Fruit fly (Drosophila melanogaster) Kc167 (cell line): ENCODE data around the gene EMC2B.

ENCODE experiments used
- Myc ChIP-seq: fragments of >200 bp; optimal IDR thresholded peaks from 2 replicates; lab custom pipeline; 2017; ENCODE audit warnings: missing external identifiers
- Sin3A ChIP-seq: fragments of >200 bp; optimal IDR thresholded peaks from 2 replicates; lab custom pipeline; 2018; ENCODE audit warnings: missing external identifiers
- h ChIP-seq: fragments of >200 bp; optimal IDR thresholded peaks from 3 replicates; lab custom pipeline; 2018; ENCODE audit warnings: missing external identifiers
- insv ChIP-seq: fragments of >200 bp; optimal IDR thresholded peaks from 3 replicates; lab custom pipeline; 2018; ENCODE audit warnings: missing external identifiers
- psq ChIP-seq: fragments of >200 bp; optimal IDR thresholded peaks from 2 replicates; lab custom pipeline; 2017; ENCODE audit warnings: missing external identifiers
- ttk ChIP-seq: sonication (Bioruptor generic); optimal IDR thresholded peaks from 2 replicates; lab custom pipeline; 2017; ENCODE audit warnings: missing external identifiers

Gene EMC2B

DNA sequence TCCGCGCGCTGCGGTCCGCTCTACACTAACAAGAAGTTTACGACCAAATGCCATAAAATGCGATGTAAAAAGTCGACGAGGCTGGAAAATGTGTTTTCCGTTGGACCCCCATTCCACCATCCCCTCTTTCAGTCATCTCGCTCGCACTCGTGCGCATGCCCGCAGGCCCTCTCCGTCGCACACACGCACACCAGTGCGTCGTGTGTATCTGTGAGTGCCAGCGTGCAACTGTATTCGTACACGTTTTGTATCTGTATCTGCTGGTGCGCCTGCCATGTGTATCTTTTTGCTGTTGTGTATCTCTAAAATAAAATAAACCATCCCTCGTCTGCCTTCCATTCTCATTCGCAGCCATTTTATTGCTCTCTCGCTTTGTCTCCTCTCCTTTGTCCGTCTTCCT, 31.5 kb downstream of the EMC2B start:
- TF ChIP-seq h (lab: Kevin White, UChicago): no peak
- TF ChIP-seq ttk: no peak
- TF ChIP-seq Myc: no peak
- TF ChIP-seq psq (lab: Kevin White, UChicago): no peak
- TF ChIP-seq Sin3A (lab: Kevin White, UChicago): no peak

dm6 chr3R:16957759-16958536, 33.7 kb downstream of the EMC2B start:
- TF ChIP-seq Myc (no peak), insv (lab: Kevin White, UChicago) (no peak), ttk (no peak), h (lab: Kevin White, UChicago) (no peak), Sin3A (lab: Kevin White, UChicago) (no peak), psq (lab: Kevin White, UChicago) (no peak)

DNA sequence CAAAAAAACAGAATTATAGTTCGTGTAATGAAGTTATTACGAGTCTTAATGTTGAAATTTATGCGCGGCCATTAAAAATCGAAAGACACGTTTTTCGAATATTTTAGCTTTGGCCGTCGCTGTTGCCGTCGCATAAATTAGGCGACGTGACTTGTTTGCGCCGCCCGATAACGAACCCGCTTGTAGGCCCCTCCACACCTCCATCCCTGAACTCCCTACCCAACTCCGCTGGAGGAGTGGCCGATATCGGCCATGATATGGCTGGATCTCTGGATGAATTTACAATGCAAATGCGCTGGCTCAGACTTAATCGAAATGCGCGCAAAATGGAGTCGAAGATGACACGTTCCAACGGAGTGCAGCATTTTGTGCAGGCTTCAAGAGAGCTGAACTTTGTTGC, 37.3 kb downstream of the EMC2B start:
- TF ChIP-seq h (lab: Kevin White, UChicago) (no peak), psq (lab: Kevin White, UChicago) (no peak)

dm6 chr3R:16951374-16951773, 40.3 kb downstream of the EMC2B start:
- TF ChIP-seq Sin3A (lab: Kevin White, UChicago) (no peak), h (lab: Kevin White, UChicago) (no peak), psq (lab: Kevin White, UChicago) (no peak), Myc (no peak), insv (lab: Kevin White, UChicago) (no peak), ttk (no peak)

- TF ChIP-seq psq (lab: Kevin White, UChicago) (no peak), h (lab: Kevin White, UChicago) (no peak), Sin3A (lab: Kevin White, UChicago) (no peak), insv (lab: Kevin White, UChicago) (no peak), ttk (no peak), Myc (no peak)
These were observed 43.0 kb downstream of the EMC2B start for dm6 chr3R:16948667-16949066.

dm6 chr3R:16944267-16944666, 47.4 kb downstream of the EMC2B start:
- TF ChIP-seq h (lab: Kevin White, UChicago) (no peak), ttk (no peak), Myc (no peak), Sin3A (lab: Kevin White, UChicago) (no peak), insv (lab: Kevin White, UChicago) (no peak), psq (lab: Kevin White, UChicago) (no peak)

DNA sequence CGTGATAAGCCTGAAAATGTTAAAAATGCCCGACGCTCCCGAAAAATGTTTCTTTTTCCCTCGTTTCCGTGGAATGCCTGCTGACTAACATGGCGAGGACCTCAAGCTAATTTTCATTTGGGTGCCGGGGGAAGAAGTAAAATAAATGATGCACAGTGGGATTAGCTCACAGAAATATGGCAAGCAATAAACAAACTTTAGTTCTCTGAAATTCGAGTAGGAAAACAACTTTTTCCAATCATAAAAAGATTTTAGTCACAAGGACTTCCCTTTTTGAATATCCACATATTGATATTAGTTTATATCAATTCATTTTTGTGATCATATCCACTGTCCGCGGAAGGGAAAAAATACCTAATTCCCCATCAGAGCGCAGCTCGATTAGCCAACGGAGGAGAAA, 50.4 kb downstream of the EMC2B start:
- TF ChIP-seq psq (lab: Kevin White, UChicago): no peak
- TF ChIP-seq h (lab: Kevin White, UChicago): no peak
- TF ChIP-seq Myc: no peak
- no peak for TF ChIP-seq insv (lab: Kevin White, UChicago)
- TF ChIP-seq ttk: no peak
- no peak for TF ChIP-seq Sin3A (lab: Kevin White, UChicago)

DNA sequence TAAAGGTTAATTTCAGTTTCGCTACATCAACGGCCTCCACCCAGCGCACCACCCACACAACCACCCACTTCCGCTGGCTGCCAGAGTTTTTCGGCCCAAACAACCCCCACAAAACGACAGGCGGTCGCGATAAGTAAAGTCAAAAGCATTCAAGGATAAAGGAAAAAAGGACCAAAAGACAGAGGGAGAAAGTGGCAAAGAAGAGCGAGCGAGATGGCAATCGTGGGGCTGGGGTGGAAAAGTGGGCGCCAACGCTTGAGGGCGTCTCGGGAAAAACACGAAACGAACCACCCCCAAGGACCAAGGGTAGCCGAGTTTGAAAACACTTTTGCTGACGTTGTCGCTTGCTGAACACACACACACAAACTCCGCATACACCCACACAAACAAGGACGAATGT, 51.2 kb downstream of the EMC2B start:
- no peak for TF ChIP-seq insv (lab: Kevin White, UChicago)
